Worm (Caenorhabditis elegans) whole organism, L2 larva: Measurements from ENCODE around the gene lgc-9.

Experiments
- C34F6.9 ChIP-seq: fragments of 150-350 bp; optimal IDR thresholded peaks from 2 replicates; lab custom pipeline; 2014; ENCODE audit warnings: missing biosample characterization, missing genetic modification characterization
- F13H6.1 ChIP-seq: sonication (generic microtip); optimal IDR thresholded peaks from 2 replicates; lab custom pipeline; 2016; ENCODE audit warnings: missing genetic modification characterization, missing compliant biosample characterization
- Y55F3AM.14 ChIP-seq: fragments of 200-800 bp; sonication (Bioruptor generic); optimal IDR thresholded peaks from 2 replicates; lab custom pipeline; 2018; ENCODE audit warnings: mild to moderate bottlenecking, missing genetic modification characterization, missing compliant biosample characterization
- aly-2 ChIP-seq: fragments of 150-350 bp; optimal IDR thresholded peaks from 2 replicates; lab custom pipeline; 2014; ENCODE audit warnings: missing biosample characterization, missing genetic modification characterization
- ama-1 ChIP-seq: fragments of 150-350 bp; optimal IDR thresholded peaks from 2 replicates; lab custom pipeline; 2018; ENCODE audit warnings: inconsistent platforms
- ceh-82 ChIP-seq: fragments of 150-350 bp; optimal IDR thresholded peaks from 2 replicates; lab custom pipeline; 2014; ENCODE audit warnings: missing biosample characterization, missing genetic modification characterization
- crh-2 ChIP-seq: sonication (generic microtip); optimal IDR thresholded peaks from 2 replicates; lab custom pipeline; 2017; ENCODE audit warnings: missing biosample characterization, missing genetic modification characterization
- dmd-4 ChIP-seq: sonication (generic microtip); optimal IDR thresholded peaks from 2 replicates; lab custom pipeline; 2017; ENCODE audit warnings: missing biosample characterization, missing genetic modification characterization
- elt-3 ChIP-seq: sonication (generic microtip); optimal IDR thresholded peaks from 2 replicates; lab custom pipeline; 2017; ENCODE audit warnings: missing biosample characterization, missing genetic modification characterization
- fos-1 ChIP-seq: fragments of 150-350 bp; optimal IDR thresholded peaks from 2 replicates; lab custom pipeline; 2014; ENCODE audit warnings: missing biosample characterization, missing genetic modification characterization
- gmeb-1 ChIP-seq: fragments of 150-350 bp; optimal IDR thresholded peaks from 2 replicates; lab custom pipeline; 2014; ENCODE audit warnings: missing biosample characterization, missing genetic modification characterization
- lin-11 ChIP-seq: fragments of 150-350 bp; sonication (generic microtip); optimal IDR thresholded peaks from 2 replicates; lab custom pipeline; 2014; ENCODE audit warnings: missing biosample characterization, missing genetic modification characterization, inconsistent platforms, mixed read lengths
- lin-13 ChIP-seq: fragments of 150-350 bp; optimal IDR thresholded peaks from 2 replicates; lab custom pipeline; 2014; ENCODE audit warnings: missing biosample characterization, missing genetic modification reagents, missing genetic modification characterization
- lsy-2 ChIP-seq, 2 experiments: fragments of 150-350 bp in 1 of 2; sonication (generic microtip) in 1 of 2; optimal IDR thresholded peaks; 2 replicates each; lab custom pipeline; 2014 to 2017; ENCODE audit warnings: missing biosample characterization in 2 of 2, missing genetic modification characterization in 2 of 2
- mab-5 ChIP-seq: fragments of 150-350 bp; optimal IDR thresholded peaks from 2 replicates; lab custom pipeline; 2014; ENCODE audit warnings: missing biosample characterization, missing genetic modification characterization
- mbf-1 ChIP-seq: sonication (generic microtip); optimal IDR thresholded peaks from 2 replicates; lab custom pipeline; 2017; ENCODE audit warnings: missing biosample characterization, missing genetic modification characterization
- mdl-1 ChIP-seq, 2 experiments: fragments of 150-350 bp in 1 of 2; sonication (generic microtip) in 1 of 2; optimal IDR thresholded peaks; 2 replicates each; lab custom pipeline; 2017; ENCODE audit warnings: missing biosample characterization in 2 of 2, missing genetic modification characterization in 2 of 2
- nhr-129 ChIP-seq: fragments of 150-350 bp; optimal IDR thresholded peaks from 2 replicates; lab custom pipeline; 2014; ENCODE audit warnings: missing biosample characterization, missing genetic modification characterization
- nhr-21 ChIP-seq: fragments of 150-350 bp; optimal IDR thresholded peaks from 2 replicates; lab custom pipeline; 2014; ENCODE audit warnings: missing biosample characterization, missing genetic modification characterization
- nhr-23 ChIP-seq: fragments of 150-350 bp; optimal IDR thresholded peaks from 2 replicates; lab custom pipeline; 2014; ENCODE audit warnings: missing biosample characterization, missing genetic modification reagents, missing genetic modification characterization
- nhr-237 ChIP-seq: fragments of 150-350 bp; optimal IDR thresholded peaks from 2 replicates; lab custom pipeline; 2014; ENCODE audit warnings: missing biosample characterization, missing genetic modification characterization
- nhr-25 ChIP-seq: fragments of 150-350 bp; sonication (generic microtip); optimal IDR thresholded peaks from 3 replicates; lab custom pipeline; 2014; ENCODE audit warnings: missing biosample characterization, missing genetic modification characterization
- nhr-77 ChIP-seq: fragments of 150-350 bp; optimal IDR thresholded peaks from 2 replicates; lab custom pipeline; 2014; ENCODE audit warnings: missing biosample characterization, missing genetic modification characterization
- peb-1 ChIP-seq: fragments of 150-350 bp; optimal IDR thresholded peaks from 2 replicates; lab custom pipeline; 2014; ENCODE audit warnings: missing biosample characterization, missing genetic modification characterization
- skn-1 ChIP-seq: sonication (generic microtip); optimal IDR thresholded peaks from 2 replicates; lab custom pipeline; 2017; ENCODE audit warnings: missing biosample characterization, missing genetic modification characterization
- sma-9 ChIP-seq, 2 experiments: fragments of 150-350 bp in 1 of 2; sonication (generic microtip) in 1 of 2; optimal IDR thresholded peaks; 2 replicates each; lab custom pipeline; 2014 to 2016; ENCODE audit warnings: missing genetic modification characterization in 2 of 2, mild to moderate bottlenecking in 1 of 2, missing biosample characterization in 1 of 2, missing compliant biosample characterization in 1 of 2, missing genetic modification reagents in 1 of 2, moderate library complexity in 1 of 2
- unc-39 ChIP-seq: fragments of 150-350 bp; optimal IDR thresholded peaks from 2 replicates; lab custom pipeline; 2014; ENCODE audit warnings: missing biosample characterization, missing genetic modification characterization
- unc-55 ChIP-seq: fragments of 150-350 bp; sonication (generic microtip); optimal IDR thresholded peaks from 3 replicates; lab custom pipeline; 2014; ENCODE audit warnings: missing biosample characterization, missing genetic modification reagents, missing genetic modification characterization
- unc-62 ChIP-seq: fragments of 150-350 bp; optimal IDR thresholded peaks from 2 replicates; lab custom pipeline; 2014; ENCODE audit warnings: missing biosample characterization, missing genetic modification reagents, missing genetic modification characterization
- zag-1 ChIP-seq: fragments of 150-350 bp; optimal IDR thresholded peaks from 2 replicates; lab custom pipeline; 2014; ENCODE audit warnings: missing biosample characterization, missing genetic modification characterization
- ztf-1 ChIP-seq: fragments of 200-800 bp; sonication (Bioruptor generic); conservative IDR thresholded peaks from 2 replicates; pipeline ENCODE4 v1.3.6; 2022; ENCODE audit warnings: missing genetic modification characterization, missing compliant biosample characterization
- ztf-11 ChIP-seq: sonication (generic microtip); optimal IDR thresholded peaks from 2 replicates; lab custom pipeline; 2017; ENCODE audit warnings: missing biosample characterization, missing genetic modification characterization

Gene lgc-9

DNA sequence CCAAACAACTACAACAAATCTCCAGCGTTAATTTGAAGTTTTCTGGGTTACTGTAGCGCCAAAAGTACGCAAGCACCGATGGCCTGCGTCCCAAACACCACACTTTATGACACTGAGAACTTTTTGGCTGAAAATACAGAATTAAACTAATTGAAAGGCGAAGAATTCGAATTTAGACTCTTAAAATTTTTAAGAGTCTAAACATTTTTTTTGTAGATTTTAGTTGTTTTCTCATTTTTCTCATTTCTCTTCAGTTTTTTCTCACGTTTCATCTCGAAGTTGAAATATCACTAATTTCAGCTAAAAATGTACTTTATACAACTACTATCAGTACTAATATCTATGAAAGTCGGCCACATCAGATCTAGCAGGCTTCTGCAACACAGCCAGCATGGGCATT, at the start of gene lgc-9:
Gene lgc-9, plus strand, starts transcription at position 301 of the 400 bp plus-strand sequence.
- no peak for TF ChIP-seq unc-39 (tag; lab: Kevin White, UChicago)
- TF ChIP-seq ztf-1 (GFP tag; lab: Robert Waterston, UW) = no peak
- no peak for TF ChIP-seq Y55F3AM.14 (GFP tag; lab: Kevin White, UChicago)
- TF ChIP-seq nhr-21 (tag; lab: Kevin White, UChicago) = no peak
- no peak for TF ChIP-seq F13H6.1 (tag; lab: Kevin White, UChicago)
- TF ChIP-seq nhr-77 (tag; lab: Kevin White, UChicago) = no peak
- no peak for TF ChIP-seq sma-9 (GFP tag; optimal IDR thresholded peaks at IDR 0.05; lab: Kevin White, UChicago)
- no peak for TF ChIP-seq sma-9 (tag; optimal IDR thresholded peaks at IDR 0.05; lab: Kevin White, UChicago)
- TF ChIP-seq lin-13 (GFP tag; lab: Kevin White, UChicago) = no peak
- no peak for TF ChIP-seq nhr-25 (tag; lab: Kevin White, UChicago)
- no peak for TF ChIP-seq C34F6.9 (tag; lab: Kevin White, UChicago)
- no peak for TF ChIP-seq mbf-1 (tag; lab: Kevin White, UChicago)
- TF ChIP-seq unc-55 (GFP tag; lab: Kevin White, UChicago) = no peak
- no peak for TF ChIP-seq ceh-82 (tag; lab: Kevin White, UChicago)
- TF ChIP-seq elt-3 (tag; lab: Kevin White, UChicago) = no peak
- TF ChIP-seq peb-1 = no peak
- TF ChIP-seq, all 48 proteins: peak for 0

DNA sequence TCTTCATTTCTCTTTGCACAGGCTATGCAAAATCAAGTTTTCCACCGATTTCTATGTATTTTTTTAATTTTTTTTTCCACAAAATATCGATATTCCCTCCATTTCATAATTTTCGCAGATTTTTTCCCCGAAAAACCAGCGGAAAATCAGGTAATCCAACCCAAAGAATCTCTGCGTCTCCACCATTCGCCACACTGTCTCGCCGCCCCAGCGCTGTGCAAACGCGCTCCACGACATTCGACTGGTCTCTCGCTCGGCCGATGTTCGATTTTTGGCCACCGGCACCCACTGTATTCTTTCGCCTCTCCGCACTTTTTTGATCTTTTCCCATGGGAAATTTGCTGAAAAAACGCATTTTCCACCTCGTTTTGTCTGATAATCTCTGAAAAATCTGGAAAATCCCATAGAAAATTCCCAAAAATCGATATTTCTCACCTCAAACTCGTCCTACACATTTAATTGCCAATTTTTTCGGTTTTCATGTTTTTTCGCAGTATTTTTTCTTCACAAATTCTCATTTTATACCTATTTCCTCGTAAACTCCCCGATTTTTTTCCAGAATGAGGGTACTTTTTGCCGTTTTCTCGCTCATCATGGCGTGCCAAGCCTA, 46.7 kb upstream of the lgc-9 start, which contains the start of gene vha-19:
Gene vha-19, plus strand, starts transcription at position 560 of the 610 bp plus-strand sequence.
- TF ChIP-seq ztf-11 (no peak), lsy-2 (tag; optimal IDR thresholded peaks at IDR 0.05; lab: Kevin White, UChicago) (peak in 1 of 2 experiments; percentile 42), unc-55 (GFP tag; lab: Kevin White, UChicago) (peak; percentile 34), mdl-1 (tag; optimal IDR thresholded peaks at IDR 0.05; lab: Kevin White, UChicago) (no peak), nhr-25 (tag; lab: Kevin White, UChicago) (no peak), peb-1 (no peak), ama-1 (lab: Kevin White, UChicago) (no peak), fos-1 (tag; lab: Kevin White, UChicago) (peak; percentile 8), nhr-129 (tag; lab: Kevin White, UChicago) (no peak), lin-13 (GFP tag; lab: Kevin White, UChicago) (no peak), skn-1 (no peak), nhr-237 (tag; lab: Kevin White, UChicago) (no peak), crh-2 (tag; lab: Kevin White, UChicago) (peak; percentile 20), aly-2 (tag; lab: Kevin White, UChicago) (no peak), mab-5 (tag; lab: Kevin White, UChicago) (no peak), unc-62 (GFP tag; lab: Kevin White, UChicago) (no peak), lin-11 (tag; lab: Kevin White, UChicago) (no peak), nhr-23 (tag; lab: Kevin White, UChicago) (no peak), dmd-4 (tag; lab: Kevin White, UChicago) (no peak), elt-3 (tag; lab: Kevin White, UChicago) (no peak), mbf-1 (tag; lab: Kevin White, UChicago) (no peak), C34F6.9 (tag; lab: Kevin White, UChicago) (peak; percentile 11), nhr-21 (tag; lab: Kevin White, UChicago) (no peak)

DNA sequence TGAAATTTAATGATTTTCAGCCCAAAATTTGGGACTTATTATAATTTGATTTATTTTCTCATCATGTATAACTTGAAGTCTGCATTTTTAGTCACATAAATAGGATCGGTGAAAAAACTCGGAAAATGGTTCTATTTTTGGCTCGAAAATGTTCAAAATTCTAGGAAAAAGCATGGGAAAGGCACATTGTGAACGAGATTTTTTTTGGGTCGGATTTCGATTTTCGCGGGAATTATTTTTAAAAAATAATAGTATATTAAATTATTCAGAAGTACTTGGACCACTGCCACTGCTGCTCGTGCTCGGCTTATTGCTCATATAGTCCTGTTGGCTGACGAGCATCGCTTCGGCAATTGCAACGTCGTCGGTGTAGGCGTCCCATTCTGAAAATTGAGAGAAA, 42.1 kb upstream of the lgc-9 start:
- no peak for TF ChIP-seq zag-1 (tag; lab: Kevin White, UChicago)
- TF ChIP-seq gmeb-1 (tag; lab: Kevin White, UChicago) = peak; percentile 2

DNA sequence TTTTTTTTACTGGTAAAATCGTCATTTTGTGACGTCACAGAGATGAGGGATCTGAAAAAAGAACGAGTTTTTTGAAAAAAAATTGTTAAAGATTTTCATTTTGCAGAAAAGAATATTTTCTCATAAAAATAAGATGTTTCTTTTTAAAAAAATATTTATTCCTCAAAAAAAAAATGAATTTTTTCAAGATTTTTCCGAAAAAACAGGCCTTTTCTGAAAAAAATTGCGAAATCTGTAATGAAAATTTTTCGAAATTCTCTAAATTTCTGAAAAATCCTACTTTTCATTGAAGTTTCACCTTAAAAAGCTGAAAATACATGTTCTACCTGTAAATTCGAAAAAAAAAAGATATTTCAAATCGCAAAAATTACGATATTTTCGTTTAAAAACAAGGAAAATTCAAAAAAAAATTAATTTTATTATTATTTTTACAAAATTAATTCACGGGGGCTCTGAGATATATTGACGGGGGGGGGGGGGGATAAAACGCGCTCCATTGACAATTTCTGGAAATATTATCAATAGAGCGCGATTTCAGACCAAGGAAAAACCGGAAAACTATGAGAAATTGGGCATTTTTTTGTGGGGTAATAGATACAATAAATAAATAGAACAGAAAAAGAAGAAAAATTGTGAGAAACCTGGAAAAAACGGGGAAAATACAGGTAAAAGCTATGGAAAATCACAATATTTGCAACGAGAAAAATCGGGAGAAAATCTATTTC, 37.2 kb upstream of the lgc-9 start, which contains the start of gene otub-4:
Gene otub-4, minus strand, starts transcription at position 51 of the 725 bp plus-strand sequence.
- no peak for TF ChIP-seq crh-2 (tag; lab: Kevin White, UChicago)
- TF ChIP-seq unc-55 (GFP tag; lab: Kevin White, UChicago) = peak; percentile 15
- TF ChIP-seq, all 48 proteins: peak for 1
